Fruit fly (Drosophila melanogaster) whole organism, adult: ENCODE measurements around the gene CG6276.

Experiments
- CG11617 ChIP-seq: fragments of 200-800 bp; sonication (Bioruptor generic); optimal IDR thresholded peaks from 2 replicates; lab custom pipeline; 2017; ENCODE audit warnings: mild to moderate bottlenecking, missing biosample characterization, missing genetic modification reagents, missing genetic modification characterization
- CG14711 ChIP-seq: fragments of 200-800 bp; sonication (Bioruptor generic); optimal IDR thresholded peaks from 2 replicates; lab custom pipeline; 2018; ENCODE audit warnings: missing biosample characterization, mild to moderate bottlenecking, missing genetic modification characterization, moderate library complexity
- CG1620 ChIP-seq: fragments of 200-800 bp; sonication (Bioruptor generic); optimal IDR thresholded peaks from 2 replicates; lab custom pipeline; 2016; ENCODE audit warnings: missing biosample characterization, missing genetic modification characterization
- CG33017 ChIP-seq: fragments of 200-800 bp; sonication (Bioruptor generic); optimal IDR thresholded peaks from 2 replicates; lab custom pipeline; 2018; ENCODE audit warnings: missing biosample characterization, mild to moderate bottlenecking, missing genetic modification characterization, moderate library complexity
- CG5204 ChIP-seq: fragments of 200-800 bp; sonication (Bioruptor generic); optimal IDR thresholded peaks from 2 replicates; lab custom pipeline; 2016; ENCODE audit warnings: missing biosample characterization, missing genetic modification characterization
- Crg-1 ChIP-seq: fragments of 200-800 bp; sonication (Bioruptor generic); optimal IDR thresholded peaks from 2 replicates; lab custom pipeline; 2016; ENCODE audit warnings: missing biosample characterization, missing genetic modification characterization
- Hr96 ChIP-seq: fragments of 200-800 bp; sonication (Bioruptor generic); optimal IDR thresholded peaks from 2 replicates; lab custom pipeline; 2016; ENCODE audit warnings: missing biosample characterization, missing genetic modification characterization
- Mnt ChIP-seq: fragments of 200-800 bp; sonication (Bioruptor generic); optimal IDR thresholded peaks from 2 replicates; lab custom pipeline; 2016; ENCODE audit warnings: missing biosample characterization, mild to moderate bottlenecking, missing genetic modification characterization
- bab1 ChIP-seq: fragments of 200-800 bp; sonication (Bioruptor generic); optimal IDR thresholded peaks from 3 replicates; lab custom pipeline; 2019; ENCODE audit warnings: missing biosample characterization, mild to moderate bottlenecking, missing genetic modification characterization, moderate library complexity
- cic ChIP-seq: fragments of 200-800 bp; sonication (Bioruptor generic); optimal IDR thresholded peaks from 2 replicates; lab custom pipeline; 2017; ENCODE audit warnings: missing biosample characterization, mild to moderate bottlenecking, missing genetic modification characterization, moderate library complexity
- cnc ChIP-seq, 2 experiments: fragments of >200 bp; optimal IDR thresholded peaks; 2 replicates each; lab custom pipeline; 2017
- kay ChIP-seq: fragments of 200-800 bp; sonication (Bioruptor generic); peaks from one replicate; lab custom pipeline; 2016; ENCODE audit warnings: missing biosample characterization, missing genetic modification characterization, borderline replicate concordance
- pad ChIP-seq: fragments of 200-800 bp; sonication (Bioruptor generic); optimal IDR thresholded peaks from 3 replicates; lab custom pipeline; 2017; ENCODE audit warnings: missing biosample characterization, missing genetic modification characterization, mild to moderate bottlenecking, moderate library complexity, missing genetic modification reagents
- tj ChIP-seq: fragments of 200-800 bp; sonication (Bioruptor generic); optimal IDR thresholded peaks from 3 replicates; lab custom pipeline; 2017; ENCODE audit warnings: missing biosample characterization, mild to moderate bottlenecking, missing genetic modification characterization, moderate library complexity

dm6 chr3R:15268856-15269255 is 51.0 kb downstream of the CG6276 start:
- TF ChIP-seq cnc (optimal IDR thresholded peaks at IDR 0.05; lab: Kevin White, UChicago) (no peak), cic (GFP tag; lab: Kevin White, UChicago) (no peak), CG1620 (GFP tag; lab: Kevin White, UChicago) (no peak), CG33017 (no peak), Mnt (GFP tag; lab: Kevin White, UChicago) (no peak), pad (no peak), CG11617 (GFP tag; lab: Kevin White, UChicago) (no peak), tj (GFP tag; lab: Kevin White, UChicago) (peak; percentile 90), kay (GFP tag; lab: Kevin White, UChicago) (no peak), CG14711 (no peak), Hr96 (GFP tag; lab: Kevin White, UChicago) (no peak), CG5204 (GFP tag; lab: Kevin White, UChicago) (no peak), Crg-1 (GFP tag; lab: Kevin White, UChicago) (no peak), bab1 (GFP tag; lab: Kevin White, UChicago) (no peak)
